Fruit fly (Drosophila melanogaster) whole organism, wandering third instar larva: ENCODE data around the gene CG5435.

Source experiments
- Hnf4 ChIP-seq: fragments of 200-800 bp; sonication (Bioruptor generic); optimal IDR thresholded peaks from 2 replicates; lab custom pipeline; 2016; ENCODE audit warnings: missing biosample characterization, mild to moderate bottlenecking, missing genetic modification characterization
- Myc ChIP-seq: fragments of >200 bp; optimal IDR thresholded peaks from 2 replicates; lab custom pipeline; 2017
- Sp1 ChIP-seq: fragments of 200-800 bp; sonication (Bioruptor generic); optimal IDR thresholded peaks from 3 replicates; lab custom pipeline; 2019; ENCODE audit warnings: missing biosample characterization, mild to moderate bottlenecking, missing genetic modification characterization, moderate library complexity
- ey ChIP-seq: fragments of 200-800 bp; sonication (Bioruptor generic); optimal IDR thresholded peaks from 2 replicates; lab custom pipeline; 2016; ENCODE audit warnings: missing biosample characterization, missing genetic modification characterization
- lola ChIP-seq: fragments of >200 bp; optimal IDR thresholded peaks from 2 replicates; lab custom pipeline; 2017; ENCODE audit warnings: missing biosample characterization, missing genetic modification characterization

DNA sequence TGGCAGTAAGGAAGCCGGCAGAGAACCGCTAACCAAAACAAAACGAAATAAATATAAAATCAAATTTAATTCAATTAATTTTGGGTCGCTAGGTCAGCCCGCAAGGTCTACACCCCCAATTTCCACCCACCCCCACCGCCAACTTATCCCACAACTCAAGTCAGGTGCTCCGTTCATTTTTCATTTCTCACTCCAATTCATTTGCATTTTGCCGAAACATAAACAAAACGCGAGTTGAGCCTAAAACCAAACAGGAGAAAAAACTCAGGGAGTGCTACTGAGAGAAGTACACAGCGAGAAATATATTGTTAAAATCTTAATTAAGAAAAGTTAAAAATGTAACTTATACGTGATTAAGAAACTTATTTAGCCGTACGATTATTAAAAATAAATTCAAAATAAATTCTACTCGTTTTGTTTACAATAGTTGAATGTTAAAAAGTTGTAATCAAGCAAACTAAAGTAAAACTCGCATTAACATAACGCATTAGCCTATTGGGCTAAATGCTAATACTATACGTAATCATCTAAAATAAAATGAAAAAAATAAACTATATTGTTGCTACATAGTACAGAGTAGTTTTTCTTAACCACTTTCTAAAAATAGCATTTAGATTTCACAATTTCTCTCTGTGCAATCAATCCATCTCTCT, 15.1 kb downstream of the CG5435 start:
- peak; percentile 2 for TF ChIP-seq ey
- TF ChIP-seq Myc (lab: Kevin White, UChicago) = no peak
- no peak for TF ChIP-seq Hnf4 (GFP tag; lab: Kevin White, UChicago)
- TF ChIP-seq Sp1 = peak; percentile 36
- TF ChIP-seq lola (GFP tag; lab: Kevin White, UChicago) = no peak
